Fruit fly (Drosophila melanogaster) whole organism, embryonic: ENCODE data around the gene CG31454.

ENCODE experiments used
- Bdp1 ChIP-seq: fragments of 200-800 bp; sonication (Bioruptor generic); optimal IDR thresholded peaks from 3 replicates; lab custom pipeline; 2016; ENCODE audit warnings: missing biosample characterization, missing genetic modification characterization
- Bgb ChIP-seq: fragments of 200-800 bp; sonication (Bioruptor generic); IDR thresholded peaks from 2 replicates; pipeline ENCODE4 v1.3.6; 2022; ENCODE audit warnings: missing biosample characterization, missing genetic modification characterization; ENCODE audit not compliant: partially characterized antibody
- Bteb2 ChIP-seq: fragments of 200-800 bp; sonication (Bioruptor generic); optimal IDR thresholded peaks from 2 replicates; lab custom pipeline; 2016; ENCODE audit warnings: missing biosample characterization, missing genetic modification characterization
- CG10267 ChIP-seq: fragments of 200-800 bp; sonication (Bioruptor generic); optimal IDR thresholded peaks from 2 replicates; lab custom pipeline; 2018; ENCODE audit warnings: missing biosample characterization, mild to moderate bottlenecking, missing genetic modification characterization, moderate library complexity
- CG10366 ChIP-seq: fragments of 200-800 bp; sonication (Bioruptor generic); IDR thresholded peaks from 2 replicates; pipeline ENCODE4 v1.3.6; 2022; ENCODE audit warnings: missing biosample characterization, missing genetic modification characterization
- CG11093 ChIP-seq: fragments of 200-800 bp; sonication (Bioruptor generic); IDR thresholded peaks from 3 replicates; pipeline ENCODE4 v1.3.6; 2022; ENCODE audit warnings: missing biosample characterization, missing genetic modification characterization
- CG11504 ChIP-seq: fragments of 200-800 bp; sonication (Bioruptor generic); optimal IDR thresholded peaks from 3 replicates; lab custom pipeline; 2019; ENCODE audit warnings: missing biosample characterization, mild to moderate bottlenecking, missing genetic modification characterization, moderate library complexity
- CG12391 ChIP-seq: fragments of 200-800 bp; sonication (Bioruptor generic); optimal IDR thresholded peaks from 3 replicates; lab custom pipeline; 2018; ENCODE audit warnings: missing biosample characterization, mild to moderate bottlenecking, missing genetic modification characterization, moderate library complexity
- CG13624 ChIP-seq: fragments of 200-800 bp; sonication (Bioruptor generic); optimal IDR thresholded peaks from 2 replicates; lab custom pipeline; 2016; ENCODE audit warnings: missing biosample characterization, missing genetic modification characterization
- CG14014 ChIP-seq: fragments of 200-800 bp; sonication (Bioruptor generic); IDR thresholded peaks from 2 replicates; pipeline ENCODE4 v1.3.6; 2022; ENCODE audit warnings: missing biosample characterization, missing genetic modification characterization
- CG14050 ChIP-seq: fragments of 200-800 bp; sonication (Bioruptor generic); IDR thresholded peaks from 3 replicates; pipeline ENCODE4 v1.3.6; 2022; ENCODE audit warnings: missing biosample characterization, missing genetic modification characterization
- CG2129 ChIP-seq: fragments of 200-800 bp; sonication (Bioruptor generic); IDR thresholded peaks from 2 replicates; pipeline ENCODE4 v1.3.6; 2022; ENCODE audit warnings: missing biosample characterization, missing genetic modification characterization; ENCODE audit not compliant: partially characterized antibody
- CG31441 ChIP-seq: fragments of 200-800 bp; sonication (Bioruptor generic); IDR thresholded peaks from 2 replicates; pipeline ENCODE4 v1.3.6; 2022; ENCODE audit warnings: missing biosample characterization, missing genetic modification characterization
- CG3163 ChIP-seq: fragments of 200-800 bp; sonication (Bioruptor generic); optimal IDR thresholded peaks from 3 replicates; lab custom pipeline; 2016; ENCODE audit warnings: missing biosample characterization, missing genetic modification characterization
- CG32767 ChIP-seq: fragments of 200-800 bp; sonication (Bioruptor generic); IDR thresholded peaks from 2 replicates; pipeline ENCODE4 v1.3.6; 2022; ENCODE audit warnings: missing biosample characterization, missing genetic modification characterization
- CG32772 ChIP-seq: fragments of 200-800 bp; sonication (Bioruptor generic); IDR thresholded peaks from 2 replicates; pipeline ENCODE4 v1.3.6; 2022; ENCODE audit warnings: missing biosample characterization, missing genetic modification characterization
- CG34422 ChIP-seq: fragments of 200-800 bp; sonication (Bioruptor generic); IDR thresholded peaks from 3 replicates; pipeline ENCODE4 v1.3.6; 2022; ENCODE audit warnings: missing biosample characterization, missing genetic modification characterization
- CG4617 ChIP-seq: fragments of 200-800 bp; sonication (Bioruptor generic); optimal IDR thresholded peaks from 3 replicates; lab custom pipeline; 2016; ENCODE audit warnings: missing biosample characterization, missing genetic modification characterization, borderline replicate concordance
- CG4707 ChIP-seq: fragments of 200-800 bp; sonication (Bioruptor generic); optimal IDR thresholded peaks from 2 replicates; lab custom pipeline; 2018; ENCODE audit warnings: missing biosample characterization, mild to moderate bottlenecking, missing genetic modification characterization, moderate library complexity
- CG6813 ChIP-seq: fragments of 200-800 bp; sonication (Bioruptor generic); optimal IDR thresholded peaks from 2 replicates; lab custom pipeline; 2017; ENCODE audit warnings: missing biosample characterization, missing genetic modification characterization, mild to moderate bottlenecking, moderate library complexity, missing genetic modification reagents
- CG7963 ChIP-seq: fragments of 200-800 bp; sonication (Bioruptor generic); IDR thresholded peaks from 3 replicates; pipeline ENCODE4 v1.3.6; 2022; ENCODE audit warnings: missing biosample characterization, missing genetic modification characterization; ENCODE audit not compliant: partially characterized antibody
- CG7987 ChIP-seq: fragments of 200-800 bp; sonication (Bioruptor generic); optimal IDR thresholded peaks from 2 replicates; lab custom pipeline; 2018; ENCODE audit warnings: missing biosample characterization, mild to moderate bottlenecking, missing genetic modification characterization, moderate library complexity
- Eip74EF ChIP-seq, 2 experiments: fragments of 200-800 bp in 1 of 2; fragments of >200 bp in 1 of 2; sonication (Bioruptor generic) in 1 of 2; optimal IDR thresholded peaks; 2 replicates each; lab custom pipeline; 2017 to 2019; ENCODE audit warnings: missing biosample characterization in 2 of 2, missing genetic modification characterization in 2 of 2, mild to moderate bottlenecking in 1 of 2, moderate library complexity in 1 of 2
- Hmr ChIP-seq: fragments of 200-800 bp; sonication (Bioruptor generic); optimal IDR thresholded peaks from 3 replicates; lab custom pipeline; 2017; ENCODE audit warnings: mild to moderate bottlenecking, missing biosample characterization, missing genetic modification reagents, missing genetic modification characterization
- Hsf ChIP-seq: fragments of 200-800 bp; sonication (Bioruptor generic); optimal IDR thresholded peaks from 3 replicates; lab custom pipeline; 2016; ENCODE audit warnings: missing biosample characterization, missing genetic modification characterization
- Max ChIP-seq: fragments of 200-800 bp; sonication (Bioruptor generic); optimal IDR thresholded peaks from 2 replicates; lab custom pipeline; 2016; ENCODE audit warnings: missing biosample characterization, mild to moderate bottlenecking, missing genetic modification characterization
- NfI ChIP-seq: fragments of 200-800 bp; sonication (Bioruptor generic); optimal IDR thresholded peaks from 3 replicates; lab custom pipeline; 2018; ENCODE audit warnings: missing biosample characterization, mild to moderate bottlenecking, missing genetic modification characterization, moderate library complexity
- Opbp ChIP-seq: fragments of 200-800 bp; sonication (Bioruptor generic); IDR thresholded peaks from 3 replicates; pipeline ENCODE4 v1.3.6; 2022; ENCODE audit warnings: missing biosample characterization, missing genetic modification characterization; ENCODE audit not compliant: partially characterized antibody
- Rfx ChIP-seq: fragments of 200-800 bp; sonication (Bioruptor generic); IDR thresholded peaks from 2 replicates; pipeline ENCODE4 v1.3.6; 2022; ENCODE audit warnings: missing biosample characterization, missing genetic modification characterization
- Xrp1 ChIP-seq: fragments of 200-800 bp; sonication (Bioruptor generic); IDR thresholded peaks from 2 replicates; pipeline ENCODE4 v1.3.6; 2022; ENCODE audit warnings: missing biosample characterization, missing genetic modification characterization
- br ChIP-seq: fragments of >200 bp; optimal IDR thresholded peaks from 2 replicates; lab custom pipeline; 2017
- chm ChIP-seq: fragments of 200-800 bp; sonication (Bioruptor generic); IDR thresholded peaks from 2 replicates; pipeline ENCODE4 v1.3.6; 2022; ENCODE audit warnings: missing biosample characterization, missing genetic modification characterization
- dimm ChIP-seq: fragments of 200-800 bp; sonication (Bioruptor generic); IDR thresholded peaks from 2 replicates; pipeline ENCODE4 v1.3.6; 2022; ENCODE audit warnings: missing biosample characterization, missing genetic modification characterization
- ewg ChIP-seq: fragments of 200-800 bp; sonication (Bioruptor generic); optimal IDR thresholded peaks from 3 replicates; lab custom pipeline; 2017; ENCODE audit warnings: mild to moderate bottlenecking, missing biosample characterization, missing genetic modification reagents, missing genetic modification characterization
- fd96Cb ChIP-seq: fragments of 200-800 bp; sonication (Bioruptor generic); optimal IDR thresholded peaks from 2 replicates; lab custom pipeline; 2018; ENCODE audit warnings: missing biosample characterization, mild to moderate bottlenecking, missing genetic modification characterization, moderate library complexity
- gem ChIP-seq: fragments of 200-800 bp; sonication (Bioruptor generic); optimal IDR thresholded peaks from 2 replicates; lab custom pipeline; 2019; ENCODE audit warnings: missing biosample characterization, mild to moderate bottlenecking, missing genetic modification characterization, moderate library complexity
- hbn ChIP-seq: fragments of 200-800 bp; sonication (Bioruptor generic); IDR thresholded peaks from 2 replicates; pipeline ENCODE4 v1.3.6; 2022; ENCODE audit warnings: missing biosample characterization, missing genetic modification characterization; ENCODE audit not compliant: partially characterized antibody
- lov ChIP-seq, 2 experiments: fragments of 200-800 bp in 1 of 2; fragments of >200 bp in 1 of 2; sonication (Bioruptor generic) in 1 of 2; IDR thresholded peaks in 1 of 2; optimal IDR thresholded peaks in 1 of 2; 2 replicates in 1 of 2; 3 replicates in 1 of 2; pipeline versions ENCODE4 v1.3.6 to Lab custom; 2017 to 2022; ENCODE audit warnings: missing biosample characterization in 1 of 2, missing genetic modification characterization in 1 of 2
- oc ChIP-seq: fragments of 200-800 bp; sonication (Bioruptor generic); optimal IDR thresholded peaks from 2 replicates; lab custom pipeline; 2018; ENCODE audit warnings: missing biosample characterization, mild to moderate bottlenecking, missing genetic modification characterization, moderate library complexity
- org-1 ChIP-seq: fragments of 200-800 bp; sonication (Bioruptor generic); optimal IDR thresholded peaks from 2 replicates; lab custom pipeline; 2017; ENCODE audit warnings: missing biosample characterization, missing genetic modification characterization
- ranshi ChIP-seq: fragments of 200-800 bp; sonication (Bioruptor generic); IDR thresholded peaks from 2 replicates; pipeline ENCODE4 v1.3.6; 2022; ENCODE audit warnings: missing biosample characterization, missing genetic modification characterization
- rib ChIP-seq: fragments of 200-800 bp; sonication (Bioruptor generic); IDR thresholded peaks from 2 replicates; pipeline ENCODE4 v1.3.6; 2022; ENCODE audit warnings: missing biosample characterization, missing genetic modification characterization
- row ChIP-seq: fragments of 200-800 bp; sonication (Bioruptor generic); IDR thresholded peaks from 3 replicates; pipeline ENCODE4 v1.3.6; 2022; ENCODE audit warnings: missing biosample characterization, missing genetic modification characterization
- sc ChIP-seq, 3 experiments: fragments of >200 bp in 2 of 3; fragments of 200-800 bp in 1 of 3; sonication (Bioruptor generic) in 1 of 3; optimal IDR thresholded peaks; 2 replicates in 2 of 3; 3 replicates in 1 of 3; lab custom pipeline; 2017; ENCODE audit warnings: mild to moderate bottlenecking in 1 of 3, missing biosample characterization in 1 of 3, missing genetic modification characterization in 1 of 3, missing genetic modification reagents in 1 of 3
- schlank ChIP-seq: fragments of 200-800 bp; sonication (Bioruptor generic); optimal IDR thresholded peaks from 2 replicates; lab custom pipeline; 2018; ENCODE audit warnings: missing biosample characterization, mild to moderate bottlenecking, missing genetic modification characterization
- sr ChIP-seq: fragments of 200-800 bp; sonication (Bioruptor generic); IDR thresholded peaks from 3 replicates; pipeline ENCODE4 v1.3.6; 2022; ENCODE audit warnings: missing biosample characterization, missing genetic modification characterization
- stwl ChIP-seq: fragments of 200-800 bp; sonication (Bioruptor generic); optimal IDR thresholded peaks from 3 replicates; lab custom pipeline; 2018; ENCODE audit warnings: missing biosample characterization, mild to moderate bottlenecking, missing genetic modification characterization, moderate library complexity
- unpg ChIP-seq: fragments of 200-800 bp; sonication (Bioruptor generic); optimal IDR thresholded peaks from 3 replicates; lab custom pipeline; 2018; ENCODE audit warnings: missing biosample characterization, mild to moderate bottlenecking, missing genetic modification characterization, moderate library complexity
- vvl ChIP-seq: fragments of 200-800 bp; sonication (Bioruptor generic); IDR thresholded peaks from 2 replicates; pipeline ENCODE4 v1.3.6; 2022; ENCODE audit warnings: missing biosample characterization, missing genetic modification characterization

CG31454 gene

DNA sequence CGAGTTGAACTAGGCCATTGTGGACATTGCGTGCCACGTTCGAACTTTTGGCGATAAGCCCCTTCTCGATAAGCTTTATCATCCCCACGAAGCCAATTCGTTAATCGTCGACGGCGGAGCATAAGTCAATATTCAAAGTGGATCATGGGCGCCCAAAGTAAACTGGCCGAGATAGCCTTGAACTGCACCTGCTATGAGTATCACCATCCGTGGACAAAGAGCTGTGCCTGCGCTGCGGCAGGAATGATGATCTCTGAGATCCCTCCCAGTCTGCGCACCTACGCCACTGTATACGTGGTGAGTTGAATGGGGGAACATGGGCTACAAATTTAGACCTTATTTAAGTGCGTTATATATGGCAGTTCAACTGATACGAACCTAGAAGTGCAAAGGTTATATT, 2.8 kb downstream of the CG31454 start (continued):
- TF ChIP-seq rib (GFP tag; lab: Robert Waterston, UW) (no peak), CG12391 (tag; lab: Kevin White, UChicago) (no peak), Eip74EF (GFP tag; optimal IDR thresholded peaks at IDR 0.05; lab: Kevin White, UChicago) (no peak), fd96Cb (tag; lab: Kevin White, UChicago) (no peak), dimm (GFP tag; lab: Robert Waterston, UW) (no peak), stwl (tag; lab: Kevin White, UChicago) (no peak), CG6813 (no peak), vvl (GFP tag; lab: Robert Waterston, UW) (peak; percentile 31; the same call in 1 of the 2 replicates), Hsf (no peak), row (GFP tag; lab: Robert Waterston, UW) (peak; percentile 54; the same call in 2 of the 3 replicates), CG3163 (GFP tag; lab: Kevin White, UChicago) (no peak), CG7963 (GFP tag; lab: Robert Waterston, UW) (no peak), Hmr (GFP tag; lab: Kevin White, UChicago) (peak; percentile 42), sr (GFP tag; lab: Robert Waterston, UW) (0 out of 3 replicates have a peak, but pooled peaks have one; percentile 11), br (lab: Kevin White, UChicago) (no peak), CG31441 (GFP tag; lab: Robert Waterston, UW) (no peak), lov (optimal IDR thresholded peaks at IDR 0.05; lab: Kevin White, UChicago) (no peak), lov (GFP tag; IDR thresholded peaks at IDR 0.05; lab: Robert Waterston, UW) (no peak), CG14014 (GFP tag; lab: Robert Waterston, UW) (peak; percentile 60; the same call in 1 of the 2 replicates), CG2129 (GFP tag; lab: Robert Waterston, UW) (no peak), CG10267 (tag; lab: Kevin White, UChicago) (no peak), CG10366 (peak; percentile 47), Opbp (GFP tag; lab: Robert Waterston, UW) (no peak), CG11093 (no peak), CG14050 (GFP tag; lab: Robert Waterston, UW) (no peak; the same call in 2 of the 3 replicates), Bdp1 (no peak), CG4707 (GFP tag; lab: Kevin White, UChicago) (no peak), hbn (no peak), ranshi (GFP tag; lab: Robert Waterston, UW) (0 out of 2 replicates have a peak, but pooled peaks have one; percentile 8), chm (peak; percentile 65; the same call in 1 of the 2 replicates), org-1 (peak; percentile 7), NfI (GFP tag; lab: Kevin White, UChicago) (peak; percentile 6), sc (optimal IDR thresholded peaks at IDR 0.05; lab: Kevin White, UChicago) (no peak), sc (GFP tag; optimal IDR thresholded peaks at IDR 0.05; lab: Kevin White, UChicago) (no peak), CG32767 (no peak), schlank (tag; lab: Kevin White, UChicago) (peak; percentile 22), oc (tag; lab: Kevin White, UChicago) (no peak), CG32772 (GFP tag; lab: Robert Waterston, UW) (peak; percentile 37; the same call in 1 of the 2 replicates), CG34422 (no peak), Bteb2 (no peak), Xrp1 (no peak), Bgb (no peak), ewg (GFP tag; lab: Kevin White, UChicago) (no peak), Rfx (GFP tag; lab: Robert Waterston, UW) (peak; percentile 62), gem (tag; lab: Kevin White, UChicago) (peak; percentile 43), Max (GFP tag; lab: Kevin White, UChicago) (no peak), CG13624 (GFP tag; lab: Kevin White, UChicago) (no peak), CG7987 (GFP tag; lab: Kevin White, UChicago) (no peak), CG11504 (tag; lab: Kevin White, UChicago) (peak; percentile 39), CG4617 (GFP tag; lab: Kevin White, UChicago) (no peak), unpg (GFP tag; lab: Kevin White, UChicago) (no peak)
